Fruit fly (Drosophila melanogaster) whole organism, embryonic: Measurements from ENCODE around the gene CG34453.
A peak's percentile ranks its signal among the peaks of the same experiment; 100 is the strongest.

Experiments used
- Antp ChIP-seq: fragments of 200-800 bp; sonication (Bioruptor generic); optimal IDR thresholded peaks from 3 replicates; lab custom pipeline; 2016; ENCODE audit warnings: missing biosample characterization, missing genetic modification characterization
- CG10209 ChIP-seq: fragments of 200-800 bp; sonication (Bioruptor generic); optimal IDR thresholded peaks from 3 replicates; lab custom pipeline; 2017; ENCODE audit warnings: missing biosample characterization, mild to moderate bottlenecking, missing genetic modification characterization, missing genetic modification reagents
- CG11247 ChIP-seq: fragments of 200-800 bp; sonication (Bioruptor generic); IDR thresholded peaks from 2 replicates; pipeline ENCODE4 v1.3.6; 2022; ENCODE audit warnings: missing biosample characterization, missing genetic modification characterization
- CG11723 ChIP-seq: fragments of 200-800 bp; sonication (Bioruptor generic); optimal IDR thresholded peaks from 2 replicates; lab custom pipeline; 2017; ENCODE audit warnings: missing biosample characterization, mild to moderate bottlenecking, missing genetic modification characterization
- CG12942 ChIP-seq: fragments of 200-800 bp; sonication (Bioruptor generic); optimal IDR thresholded peaks from 3 replicates; lab custom pipeline; 2016; ENCODE audit warnings: missing biosample characterization, missing genetic modification characterization
- CG14710 ChIP-seq: fragments of 200-800 bp; sonication (Bioruptor generic); optimal IDR thresholded peaks from 3 replicates; lab custom pipeline; 2019; ENCODE audit warnings: missing biosample characterization, mild to moderate bottlenecking, missing genetic modification characterization, moderate library complexity
- CG15269 ChIP-seq: fragments of 200-800 bp; sonication (Bioruptor generic); optimal IDR thresholded peaks from 2 replicates; lab custom pipeline; 2018; ENCODE audit warnings: missing biosample characterization, mild to moderate bottlenecking, missing genetic modification characterization, moderate library complexity
- CG1529 ChIP-seq: fragments of 200-800 bp; sonication (Bioruptor generic); optimal IDR thresholded peaks from 3 replicates; lab custom pipeline; 2018; ENCODE audit warnings: missing biosample characterization, missing genetic modification characterization
- CG1602 ChIP-seq: fragments of 200-800 bp; sonication (Bioruptor generic); optimal IDR thresholded peaks from 3 replicates; lab custom pipeline; 2016; ENCODE audit warnings: missing biosample characterization, missing genetic modification characterization
- CG1603 ChIP-seq: fragments of 200-800 bp; sonication (Bioruptor generic); optimal IDR thresholded peaks from 2 replicates; lab custom pipeline; 2019; ENCODE audit warnings: missing biosample characterization, mild to moderate bottlenecking, missing genetic modification characterization, moderate library complexity
- CG2875 ChIP-seq: fragments of 200-800 bp; sonication (Bioruptor generic); optimal IDR thresholded peaks from 2 replicates; lab custom pipeline; 2017; ENCODE audit warnings: missing biosample characterization, mild to moderate bottlenecking, missing genetic modification characterization, missing genetic modification reagents
- CG31224 ChIP-seq: fragments of 200-800 bp; sonication (Bioruptor generic); IDR thresholded peaks from 2 replicates; pipeline ENCODE4 v1.3.6; 2022; ENCODE audit warnings: missing biosample characterization, missing genetic modification characterization
- CG4617 ChIP-seq: fragments of 200-800 bp; sonication (Bioruptor generic); optimal IDR thresholded peaks from 3 replicates; lab custom pipeline; 2016; ENCODE audit warnings: missing biosample characterization, missing genetic modification characterization, borderline replicate concordance
- CG4707 ChIP-seq: fragments of 200-800 bp; sonication (Bioruptor generic); optimal IDR thresholded peaks from 2 replicates; lab custom pipeline; 2018; ENCODE audit warnings: missing biosample characterization, mild to moderate bottlenecking, missing genetic modification characterization, moderate library complexity
- CG6689 ChIP-seq: fragments of 200-800 bp; sonication (Bioruptor generic); IDR thresholded peaks from 2 replicates; pipeline ENCODE4 v1.3.6; 2022; ENCODE audit warnings: missing biosample characterization, missing genetic modification characterization
- CG6765 ChIP-seq: fragments of 200-800 bp; sonication (Bioruptor generic); optimal IDR thresholded peaks from 3 replicates; lab custom pipeline; 2017; ENCODE audit warnings: missing biosample characterization, mild to moderate bottlenecking, missing genetic modification characterization
- CG7271 ChIP-seq: fragments of 200-800 bp; sonication (Bioruptor generic); optimal IDR thresholded peaks from 2 replicates; lab custom pipeline; 2018; ENCODE audit warnings: missing biosample characterization, mild to moderate bottlenecking, missing genetic modification characterization, moderate library complexity
- CG7987 ChIP-seq: fragments of 200-800 bp; sonication (Bioruptor generic); optimal IDR thresholded peaks from 2 replicates; lab custom pipeline; 2018; ENCODE audit warnings: missing biosample characterization, mild to moderate bottlenecking, missing genetic modification characterization, moderate library complexity
- CG8089 ChIP-seq: fragments of 200-800 bp; sonication (Bioruptor generic); optimal IDR thresholded peaks from 3 replicates; lab custom pipeline; 2016; ENCODE audit warnings: missing biosample characterization, missing genetic modification characterization
- CHES-1-like ChIP-seq: fragments of 200-800 bp; sonication (Bioruptor generic); optimal IDR thresholded peaks from 2 replicates; lab custom pipeline; 2016; ENCODE audit warnings: missing biosample characterization, missing genetic modification characterization
- CoRest ChIP-seq: fragments of 200-800 bp; sonication (Bioruptor generic); optimal IDR thresholded peaks from 3 replicates; lab custom pipeline; 2018; ENCODE audit warnings: missing biosample characterization, mild to moderate bottlenecking, missing genetic modification characterization, moderate library complexity
- Dbx ChIP-seq: fragments of 200-800 bp; sonication (Bioruptor generic); IDR thresholded peaks from 3 replicates; pipeline ENCODE4 v1.3.6; 2022; ENCODE audit warnings: missing biosample characterization, missing genetic modification characterization
- Dfd ChIP-seq, 2 experiments: fragments of >200 bp; optimal IDR thresholded peaks; 2 replicates each; lab custom pipeline; 2017; ENCODE audit warnings: missing biosample characterization in 2 of 2, missing genetic modification characterization in 2 of 2
- Ets65A ChIP-seq: fragments of 200-800 bp; sonication (Bioruptor generic); peaks from one replicate; lab custom pipeline; 2016; ENCODE audit warnings: missing biosample characterization, missing genetic modification characterization
- HLH3B ChIP-seq: fragments of 200-800 bp; sonication (Bioruptor generic); IDR thresholded peaks from 2 replicates; pipeline ENCODE4 v1.3.6; 2022; ENCODE audit warnings: missing biosample characterization, missing genetic modification characterization
- Hey ChIP-seq: fragments of 200-800 bp; sonication (Bioruptor generic); optimal IDR thresholded peaks from 3 replicates; lab custom pipeline; 2018; ENCODE audit warnings: missing biosample characterization, mild to moderate bottlenecking, missing genetic modification characterization
- HmgZ ChIP-seq: fragments of 200-800 bp; sonication (Bioruptor generic); optimal IDR thresholded peaks from 2 replicates; lab custom pipeline; 2018; ENCODE audit warnings: missing biosample characterization, mild to moderate bottlenecking, missing genetic modification characterization
- Kr ChIP-seq: fragments of 200-800 bp; sonication (Bioruptor generic); optimal IDR thresholded peaks from 2 replicates; lab custom pipeline; 2017; ENCODE audit warnings: missing biosample characterization, mild to moderate bottlenecking, missing genetic modification characterization
- Mad ChIP-seq: fragments of 200-800 bp; sonication (Bioruptor generic); optimal IDR thresholded peaks from 2 replicates; lab custom pipeline; 2016; ENCODE audit warnings: missing biosample characterization, missing genetic modification characterization
- amos ChIP-seq: fragments of 200-800 bp; sonication (Bioruptor generic); IDR thresholded peaks from 2 replicates; pipeline ENCODE4 v1.3.6; 2022; ENCODE audit warnings: missing biosample characterization, missing genetic modification characterization; ENCODE audit not compliant: partially characterized antibody
- ash1 ChIP-seq: fragments of 200-800 bp; sonication (Bioruptor generic); optimal IDR thresholded peaks from 2 replicates; lab custom pipeline; 2018; ENCODE audit warnings: missing biosample characterization, mild to moderate bottlenecking, missing genetic modification characterization
- ato ChIP-seq: fragments of 200-800 bp; sonication (Bioruptor generic); IDR thresholded peaks from 2 replicates; pipeline ENCODE4 v1.3.6; 2022; ENCODE audit warnings: missing biosample characterization, missing genetic modification characterization; ENCODE audit not compliant: partially characterized antibody
- cg ChIP-seq: fragments of 200-800 bp; sonication (Bioruptor generic); optimal IDR thresholded peaks from 3 replicates; lab custom pipeline; 2019; ENCODE audit warnings: missing biosample characterization, mild to moderate bottlenecking, missing genetic modification characterization, moderate library complexity
- danr ChIP-seq: fragments of 200-800 bp; sonication (Bioruptor generic); IDR thresholded peaks from 2 replicates; pipeline ENCODE4 v1.3.6; 2022; ENCODE audit warnings: missing biosample characterization, missing genetic modification characterization
- emc ChIP-seq: fragments of 200-800 bp; sonication (Bioruptor generic); optimal IDR thresholded peaks from 2 replicates; lab custom pipeline; 2016; ENCODE audit warnings: missing biosample characterization, missing genetic modification characterization
- eyg ChIP-seq: fragments of 200-800 bp; sonication (Bioruptor generic); optimal IDR thresholded peaks from 3 replicates; lab custom pipeline; 2016; ENCODE audit warnings: missing biosample characterization, missing genetic modification characterization
- gcm ChIP-seq: fragments of 200-800 bp; sonication (Bioruptor generic); optimal IDR thresholded peaks from 2 replicates; lab custom pipeline; 2019; ENCODE audit warnings: missing biosample characterization, mild to moderate bottlenecking, missing genetic modification characterization, moderate library complexity
- grn ChIP-seq: fragments of 200-800 bp; sonication (Bioruptor generic); optimal IDR thresholded peaks from 3 replicates; lab custom pipeline; 2017; ENCODE audit warnings: missing biosample characterization, missing genetic modification characterization
- hbn ChIP-seq: fragments of 200-800 bp; sonication (Bioruptor generic); IDR thresholded peaks from 2 replicates; pipeline ENCODE4 v1.3.6; 2022; ENCODE audit warnings: missing biosample characterization, missing genetic modification characterization; ENCODE audit not compliant: partially characterized antibody
- hkb ChIP-seq, 2 experiments: fragments of 200-800 bp in 1 of 2; fragments of >200 bp in 1 of 2; sonication (Bioruptor generic) in 1 of 2; IDR thresholded peaks in 1 of 2; optimal IDR thresholded peaks in 1 of 2; 2 replicates each; pipeline versions ENCODE4 v1.3.6 to Lab custom; 2017 to 2022; ENCODE audit warnings: missing biosample characterization in 1 of 2, missing genetic modification characterization in 1 of 2
- jing ChIP-seq: fragments of 200-800 bp; sonication (Bioruptor generic); optimal IDR thresholded peaks from 2 replicates; lab custom pipeline; 2018; ENCODE audit warnings: missing biosample characterization, mild to moderate bottlenecking, missing genetic modification characterization
- kay ChIP-seq: fragments of 200-800 bp; sonication (Bioruptor generic); optimal IDR thresholded peaks from 2 replicates; lab custom pipeline; 2016; ENCODE audit warnings: missing biosample characterization, missing genetic modification characterization
- klu ChIP-seq: fragments of 200-800 bp; sonication (Bioruptor generic); IDR thresholded peaks from 2 replicates; pipeline ENCODE4 v1.3.6; 2022; ENCODE audit warnings: missing biosample characterization, missing genetic modification characterization
- lmd ChIP-seq: fragments of 200-800 bp; sonication (Bioruptor generic); IDR thresholded peaks from 2 replicates; pipeline ENCODE4 v1.3.6; 2022; ENCODE audit warnings: missing biosample characterization, missing genetic modification characterization
- pfk ChIP-seq: fragments of 200-800 bp; sonication (Bioruptor generic); optimal IDR thresholded peaks from 2 replicates; lab custom pipeline; 2018; ENCODE audit warnings: missing biosample characterization, mild to moderate bottlenecking, missing genetic modification characterization, moderate library complexity
- phol ChIP-seq: fragments of 200-800 bp; sonication (Bioruptor generic); optimal IDR thresholded peaks from 3 replicates; lab custom pipeline; 2018; ENCODE audit warnings: missing biosample characterization, mild to moderate bottlenecking, missing genetic modification characterization, moderate library complexity
- pros ChIP-seq: fragments of 200-800 bp; sonication (Bioruptor generic); optimal IDR thresholded peaks from 3 replicates; lab custom pipeline; 2019; ENCODE audit warnings: missing biosample characterization, mild to moderate bottlenecking, missing genetic modification characterization, moderate library complexity
- slou ChIP-seq: fragments of 200-800 bp; sonication (Bioruptor generic); optimal IDR thresholded peaks from 3 replicates; lab custom pipeline; 2016; ENCODE audit warnings: missing biosample characterization, missing genetic modification characterization
- zen ChIP-seq: fragments of 200-800 bp; sonication (Bioruptor generic); optimal IDR thresholded peaks from 3 replicates; lab custom pipeline; 2018; ENCODE audit warnings: missing biosample characterization, mild to moderate bottlenecking, missing genetic modification characterization, moderate library complexity
- zf30C ChIP-seq: fragments of 200-800 bp; sonication (Bioruptor generic); optimal IDR thresholded peaks from 3 replicates; lab custom pipeline; 2018; ENCODE audit warnings: missing biosample characterization, mild to moderate bottlenecking, missing genetic modification characterization

The CG34453 gene

DNA sequence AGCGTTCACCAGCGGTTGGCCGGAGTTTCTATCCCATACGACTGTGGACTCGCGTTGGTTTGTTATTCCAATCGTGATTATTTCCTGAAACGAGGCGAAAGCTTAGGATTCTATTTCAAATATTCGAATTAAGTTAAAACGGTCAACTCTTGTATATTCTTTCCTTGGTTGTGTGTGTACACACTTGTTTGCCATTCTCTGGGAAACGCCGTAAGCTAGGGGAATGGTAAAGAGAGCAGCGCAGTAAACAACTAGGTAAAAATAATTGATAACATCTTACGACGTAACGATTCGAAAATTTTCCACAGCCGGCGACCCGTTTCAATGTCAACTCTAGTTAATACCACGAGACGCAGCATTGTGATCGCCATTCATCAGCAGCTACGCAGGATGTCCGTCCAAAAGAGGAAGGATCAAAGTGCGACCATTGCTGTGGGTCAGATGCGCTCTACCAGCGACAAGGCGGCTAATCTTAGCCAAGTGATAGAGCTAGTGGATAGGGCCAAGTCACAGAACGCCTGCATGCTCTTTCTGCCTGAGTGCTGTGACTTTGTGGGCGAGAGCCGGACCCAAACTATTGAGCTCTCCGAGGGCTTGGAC is 29.5 kb downstream of the CG34453 start, which contains the start of gene NitFhit (continued):
- no peak for TF ChIP-seq danr (GFP tag; lab: Robert Waterston, UW)
- no peak for TF ChIP-seq pfk
- TF ChIP-seq zen (tag; lab: Kevin White, UChicago), result no peak
- no peak for TF ChIP-seq gcm (GFP tag; lab: Kevin White, UChicago)
- TF ChIP-seq pros (GFP tag; lab: Kevin White, UChicago), result no peak
- no peak for TF ChIP-seq Antp (GFP tag; lab: Kevin White, UChicago)
- TF ChIP-seq emc (GFP tag; lab: Kevin White, UChicago), result no peak
- no peak for TF ChIP-seq CoRest (tag; lab: Kevin White, UChicago)
- TF ChIP-seq phol (tag; lab: Kevin White, UChicago), result no peak
- peak; percentile 5 for TF ChIP-seq CHES-1-like (GFP tag; lab: Kevin White, UChicago)
- no peak for TF ChIP-seq Kr (GFP tag; lab: Kevin White, UChicago)
- TF ChIP-seq CG1602 (GFP tag; lab: Kevin White, UChicago), result no peak
- TF ChIP-seq lmd (GFP tag; lab: Robert Waterston, UW), result no peak
- TF ChIP-seq hbn (GFP tag; lab: Robert Waterston, UW), result no peak
- no peak for TF ChIP-seq CG10209
- TF ChIP-seq CG7987, result no peak
- TF ChIP-seq CG7271 (tag; lab: Kevin White, UChicago), result no peak
- TF ChIP-seq cg (GFP tag; lab: Kevin White, UChicago), result no peak
- no peak for TF ChIP-seq CG2875 (GFP tag; lab: Kevin White, UChicago)
- no peak for TF ChIP-seq CG6765
- TF ChIP-seq jing, result no peak
- peak; percentile 100 for TF ChIP-seq CG14710 (tag; lab: Kevin White, UChicago)
- no peak for TF ChIP-seq Hey (tag; lab: Kevin White, UChicago)
- TF ChIP-seq CG11723 (GFP tag; lab: Kevin White, UChicago), result no peak
- no peak for TF ChIP-seq Dbx (GFP tag; lab: Robert Waterston, UW)
- TF ChIP-seq ash1, result no peak
- TF ChIP-seq ato, result no peak
- TF ChIP-seq grn (GFP tag; lab: Kevin White, UChicago), result peak; percentile 91
- no peak for TF ChIP-seq CG8089 (GFP tag; lab: Kevin White, UChicago)
- no peak for TF ChIP-seq zf30C (GFP tag; lab: Kevin White, UChicago)
- TF ChIP-seq CG4707 (GFP tag; lab: Kevin White, UChicago), result no peak
- peak; percentile 34 for TF ChIP-seq CG4617 (GFP tag; lab: Kevin White, UChicago)
- TF ChIP-seq klu, result no peak
- no peak for TF ChIP-seq CG1529
- TF ChIP-seq Mad, result no peak
- no peak for TF ChIP-seq amos (GFP tag; lab: Robert Waterston, UW)
- no peak for TF ChIP-seq slou (GFP tag; lab: Kevin White, UChicago)
- no peak for TF ChIP-seq CG12942 (GFP tag; lab: Kevin White, UChicago)
- TF ChIP-seq CG11247, result no peak
- no peak for TF ChIP-seq CG31224 (GFP tag; lab: Robert Waterston, UW)
- peak; percentile 75 for TF ChIP-seq CG1603 (tag; lab: Kevin White, UChicago)
- TF ChIP-seq HmgZ (tag; lab: Kevin White, UChicago), result peak; percentile 34
- TF ChIP-seq kay (GFP tag; lab: Kevin White, UChicago), result no peak
- no peak for TF ChIP-seq Dfd (GFP tag; optimal IDR thresholded peaks at IDR 0.05; lab: Kevin White, UChicago)
- TF ChIP-seq HLH3B, result no peak
- no peak for TF ChIP-seq CG6689
- no peak for TF ChIP-seq Ets65A
- no peak for TF ChIP-seq CG15269 (tag; lab: Kevin White, UChicago)
- no peak for TF ChIP-seq hkb (optimal IDR thresholded peaks at IDR 0.05; lab: Kevin White, UChicago)
- TF ChIP-seq hkb (GFP tag; IDR thresholded peaks at IDR 0.05; lab: Robert Waterston, UW), result no peak
- no peak for TF ChIP-seq eyg (GFP tag; lab: Kevin White, UChicago)
